Fruit fly (Drosophila melanogaster): Measurements from ENCODE around the gene TwdlH.
A peak's percentile ranks its signal among the peaks of the same experiment; 100 is the strongest.

Gene TwdlH

DNA sequence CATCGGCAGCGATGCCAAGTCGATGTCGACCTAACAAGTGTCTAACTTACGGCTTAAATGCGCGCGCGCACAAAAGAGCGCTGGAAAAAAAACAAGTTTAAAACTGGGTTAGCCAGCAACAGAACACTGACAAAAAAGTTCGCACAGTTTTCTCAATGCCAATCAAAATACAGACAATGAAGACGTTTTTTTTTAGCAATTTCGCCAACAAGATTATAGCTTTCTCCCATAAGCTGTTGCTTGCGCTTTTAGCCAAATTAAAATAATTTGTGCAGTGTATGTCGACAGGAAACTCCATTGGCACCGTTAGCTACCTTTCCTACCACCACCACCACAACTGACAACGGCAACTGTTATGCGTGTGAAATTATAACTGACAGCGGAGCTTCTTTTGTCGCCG, 21.1 kb downstream of the TwdlH start (continued):
- peak; percentile 72 for TF ChIP-seq Ada2b (GFP tag; IDR thresholded peaks at IDR 0.05)
- TF ChIP-seq dmrt11E (tag; optimal IDR thresholded peaks at IDR 0.05): no peak
- TF ChIP-seq CG11560 (tag; IDR thresholded peaks at IDR 0.05): no peak
- TF ChIP-seq Opbp (GFP tag; IDR thresholded peaks at IDR 0.05; ENCODE audit: partially characterized antibody): no peak
- TF ChIP-seq CG14965 (GFP tag; optimal IDR thresholded peaks at IDR 0.05; ENCODE audit: borderline replicate concordance): peak; percentile 16
- no peak for TF ChIP-seq Kr (GFP tag; optimal IDR thresholded peaks at IDR 0.05)
- 0 out of 3 replicates have a peak, but pooled peaks have one; percentile 15 for TF ChIP-seq gce (GFP tag; IDR thresholded peaks at IDR 0.05)
- no peak for TF ChIP-seq D (optimal IDR thresholded peaks at IDR 0.05)
- TF ChIP-seq D (GFP tag; optimal IDR thresholded peaks at IDR 0.05): peak; percentile 16
- no peak for TF ChIP-seq Poxn (GFP tag; IDR thresholded peaks at IDR 0.05)
- peak; percentile 39 for TF ChIP-seq CG9727 (GFP tag; optimal IDR thresholded peaks at IDR 0.05)
- peak in 1 of 2 experiments; percentile 77 for TF ChIP-seq Hr51 (GFP tag; optimal IDR thresholded peaks at IDR 0.05)
- no peak for TF ChIP-seq CG11398 (GFP tag; optimal IDR thresholded peaks at IDR 0.05)
- TF ChIP-seq Sin3A (optimal IDR thresholded peaks at IDR 0.05): no peak
- peak; percentile 57 for TF ChIP-seq unpg (GFP tag; optimal IDR thresholded peaks at IDR 0.05)
- peak; percentile 10 to 25 for TF ChIP-seq chif (GFP tag; optimal IDR thresholded peaks at IDR 0.05)
- TF ChIP-seq CG8944 (GFP tag; optimal IDR thresholded peaks at IDR 0.05): peak; percentile 7
- TF ChIP-seq Bteb2 (GFP tag; optimal IDR thresholded peaks at IDR 0.05): peak; percentile 4
- TF ChIP-seq Ssrp (tag; optimal IDR thresholded peaks at IDR 0.05): no peak
- TF ChIP-seq mld (GFP tag; IDR thresholded peaks at IDR 0.05; ENCODE audit: partially characterized antibody): no peak
- TF ChIP-seq Adf1 (GFP tag; IDR thresholded peaks at IDR 0.05): no peak
- 0 out of 3 replicates have a peak, but pooled peaks have one; percentile 44 for TF ChIP-seq CG3726 (GFP tag; IDR thresholded peaks at IDR 0.05)
- no peak for TF ChIP-seq CG12104 (GFP tag; optimal IDR thresholded peaks at IDR 0.05)
- no peak for TF ChIP-seq ERR (GFP tag; optimal IDR thresholded peaks at IDR 0.05)
- 0 out of 2 replicates have a peak, but pooled peaks have one; percentile 39 for TF ChIP-seq klu (GFP tag; IDR thresholded peaks at IDR 0.05)
- no peak for TF ChIP-seq CG1792 (GFP tag; optimal IDR thresholded peaks at IDR 0.05)
- TF ChIP-seq psq (GFP tag; optimal IDR thresholded peaks at IDR 0.05): no peak
- TF ChIP-seq Xrp1 (GFP tag; IDR thresholded peaks at IDR 0.05): no peak; the same call in 1 of the 2 replicates
- TF ChIP-seq ftz-f1 (GFP tag; optimal IDR thresholded peaks at IDR 0.05): no peak
- no peak for TF ChIP-seq ssp (GFP tag; IDR thresholded peaks at IDR 0.05)
- TF ChIP-seq E2f2 (GFP tag; IDR thresholded peaks at IDR 0.05): peak; percentile 41
- no peak for TF ChIP-seq CG14710 (tag; optimal IDR thresholded peaks at IDR 0.05)
- TF ChIP-seq Lhr (GFP tag; optimal IDR thresholded peaks at IDR 0.05): no peak
- no peak for TF ChIP-seq CG10565 (GFP tag; optimal IDR thresholded peaks at IDR 0.05)
- peak; percentile 31 for TF ChIP-seq CG5180 (GFP tag; optimal IDR thresholded peaks at IDR 0.05)
- no peak for TF ChIP-seq mirr (GFP tag; optimal IDR thresholded peaks at IDR 0.05)
- TF ChIP-seq sob (GFP tag; IDR thresholded peaks at IDR 0.05): peak; percentile 49; the same call in 1 of the 2 replicates
- TF ChIP-seq CG8478 (optimal IDR thresholded peaks at IDR 0.05): no peak
- no peak for TF ChIP-seq phol (tag; optimal IDR thresholded peaks at IDR 0.05)
- peak; percentile 42; the same call in 2 of the 3 replicates for TF ChIP-seq CG14050 (GFP tag; IDR thresholded peaks at IDR 0.05)
- TF ChIP-seq CG7839 (tag; optimal IDR thresholded peaks at IDR 0.05): peak; percentile 55
- peak; percentile 21 for TF ChIP-seq CG12071 (GFP tag; optimal IDR thresholded peaks at IDR 0.05)
- TF ChIP-seq hbn (GFP tag; IDR thresholded peaks at IDR 0.05; ENCODE audit: partially characterized antibody): no peak
- no peak; the same call in 2 of the 3 replicates for TF ChIP-seq sr (GFP tag; IDR thresholded peaks at IDR 0.05)
- TF ChIP-seq lilli (GFP tag; optimal IDR thresholded peaks at IDR 0.05): peak; percentile 61
- no peak for TF ChIP-seq Eip74EF (GFP tag; optimal IDR thresholded peaks at IDR 0.05)
- TF ChIP-seq zen2 (GFP tag; IDR thresholded peaks at IDR 0.05; ENCODE audit: partially characterized antibody): no peak
- TF ChIP-seq tgo (GFP tag; IDR thresholded peaks at IDR 0.05): peak; percentile 66; the same call in 2 of the 3 replicates
- TF ChIP-seq stc (GFP tag; IDR thresholded peaks at IDR 0.05): peak; percentile 40; the same call in 1 of the 2 replicates
- peak; percentile 92 for TF ChIP-seq Med (GFP tag)
- TF ChIP-seq Awh (GFP tag; IDR thresholded peaks at IDR 0.05): no peak

Data from whole organism, embryonic.